Worm (Caenorhabditis elegans) whole organism, L4 larva: ENCODE results near the gene Y82E9BL.3.

Source experiments
- F10B5.3 ChIP-seq: sonication (generic microtip); optimal IDR thresholded peaks from 2 replicates; lab custom pipeline; 2016; ENCODE audit warnings: mild to moderate bottlenecking, missing genetic modification characterization, missing compliant biosample characterization
- T20F7.1 ChIP-seq: fragments of 200-800 bp; sonication (Bioruptor generic); optimal IDR thresholded peaks from 2 replicates; lab custom pipeline; 2018; ENCODE audit warnings: mild to moderate bottlenecking, missing genetic modification characterization, missing compliant biosample characterization
- Y105C5A.15 ChIP-seq: fragments of 200-800 bp; sonication (Bioruptor generic); IDR thresholded peaks from 2 replicates; pipeline ENCODE4 v1.3.6; 2022; ENCODE audit warnings: missing genetic modification characterization, missing compliant biosample characterization
- attf-4 ChIP-seq: sonication (generic microtip); optimal IDR thresholded peaks from 3 replicates; lab custom pipeline; 2017; ENCODE audit warnings: missing biosample characterization, missing genetic modification characterization
- ceh-32 ChIP-seq: sonication (generic microtip); optimal IDR thresholded peaks from 2 replicates; lab custom pipeline; 2016; ENCODE audit warnings: mild to moderate bottlenecking, missing genetic modification characterization, missing compliant biosample characterization; ENCODE audit not compliant: poor library complexity
- ceh-62 ChIP-seq: sonication (generic microtip); optimal IDR thresholded peaks from 2 replicates; lab custom pipeline; 2017; ENCODE audit warnings: missing biosample characterization, missing genetic modification characterization
- cey-2 ChIP-seq: sonication (generic microtip); optimal IDR thresholded peaks from 3 replicates; lab custom pipeline; 2017; ENCODE audit warnings: missing genetic modification characterization, mild to moderate bottlenecking, missing compliant biosample characterization, antibody characterized with exemption, borderline replicate concordance; ENCODE audit not compliant: insufficient read depth
- daf-16 ChIP-seq, 3 experiments: sonication (generic microtip); optimal IDR thresholded peaks; 2 replicates each; lab custom pipeline; 2016 to 2017; ENCODE audit warnings: missing genetic modification characterization in 3 of 3, missing genetic modification reagents in 3 of 3, mild to moderate bottlenecking in 2 of 3, missing compliant biosample characterization in 2 of 3, missing biosample characterization in 1 of 3, moderate library complexity in 1 of 3
- dmd-6 ChIP-seq: fragments of 200-800 bp; sonication (Bioruptor generic); IDR thresholded peaks from 2 replicates; pipeline ENCODE4 v1.3.6; 2022; ENCODE audit warnings: missing genetic modification reagents, missing genetic modification characterization, missing compliant biosample characterization
- dmd-8 ChIP-seq: fragments of 200-800 bp; sonication (Bioruptor generic); IDR thresholded peaks from 2 replicates; pipeline ENCODE4 v1.3.6; 2022; ENCODE audit warnings: missing genetic modification characterization, missing compliant biosample characterization
- duxl-1 ChIP-seq: sonication (generic microtip); optimal IDR thresholded peaks from 2 replicates; lab custom pipeline; 2016; ENCODE audit warnings: mild to moderate bottlenecking, missing genetic modification characterization, moderate library complexity, missing compliant biosample characterization; ENCODE audit not compliant: poor library complexity
- dve-1 ChIP-seq: sonication (generic microtip); optimal IDR thresholded peaks from 2 replicates; lab custom pipeline; 2017; ENCODE audit warnings: antibody characterized with exemption, mild to moderate bottlenecking, missing genetic modification characterization, missing compliant biosample characterization; ENCODE audit not compliant: insufficient read depth
- hlh-11 ChIP-seq: fragments of 200-800 bp; sonication (Bioruptor generic); optimal IDR thresholded peaks from 2 replicates; lab custom pipeline; 2018; ENCODE audit warnings: mild to moderate bottlenecking, missing genetic modification characterization, missing compliant biosample characterization
- hlh-30 ChIP-seq: sonication (generic microtip); optimal IDR thresholded peaks from 2 replicates; lab custom pipeline; 2017; ENCODE audit warnings: antibody characterized with exemption, mild to moderate bottlenecking, missing genetic modification characterization, missing compliant biosample characterization; ENCODE audit not compliant: insufficient read depth
- jun-1 ChIP-seq: fragments of 150-350 bp; optimal IDR thresholded peaks from 2 replicates; lab custom pipeline; 2014; ENCODE audit warnings: missing biosample characterization, missing genetic modification reagents, missing genetic modification characterization
- lin-1 ChIP-seq: fragments of 200-800 bp; sonication (Bioruptor generic); IDR thresholded peaks from 2 replicates; pipeline ENCODE4 v1.3.6; 2022; ENCODE audit warnings: missing genetic modification reagents, missing genetic modification characterization, missing compliant biosample characterization
- lin-39 ChIP-seq: fragments of 150-350 bp; optimal IDR thresholded peaks from 2 replicates; lab custom pipeline; 2014; ENCODE audit warnings: missing biosample characterization, missing genetic modification reagents, missing genetic modification characterization
- lir-3 ChIP-seq: sonication (generic microtip); optimal IDR thresholded peaks from 2 replicates; lab custom pipeline; 2016; ENCODE audit warnings: mild to moderate bottlenecking, missing genetic modification characterization, missing compliant biosample characterization
- lsy-2 ChIP-seq, 2 experiments: fragments of 150-350 bp in 1 of 2; sonication (generic microtip) in 1 of 2; optimal IDR thresholded peaks; 2 replicates each; lab custom pipeline; 2014 to 2017; ENCODE audit warnings: missing biosample characterization in 2 of 2, missing genetic modification characterization in 2 of 2
- madf-5 ChIP-seq, 2 experiments: fragments of 200-800 bp; sonication (Bioruptor generic); IDR thresholded peaks; 2 replicates each; pipeline ENCODE4 v1.3.6; 2022; ENCODE audit warnings: missing compliant biosample characterization in 2 of 2, missing genetic modification characterization in 2 of 2
- madf-9 ChIP-seq: fragments of 200-800 bp; sonication (Bioruptor generic); conservative IDR thresholded peaks from 2 replicates; pipeline ENCODE4 v1.3.6; 2022; ENCODE audit warnings: missing genetic modification reagents, missing genetic modification characterization, missing compliant biosample characterization
- mdt-29 ChIP-seq: fragments of 200-800 bp; sonication (Bioruptor generic); IDR thresholded peaks from 2 replicates; pipeline ENCODE4 v1.3.6; 2022; ENCODE audit warnings: missing genetic modification reagents, missing genetic modification characterization, missing compliant biosample characterization
- mes-2 ChIP-seq: sonication (generic microtip); optimal IDR thresholded peaks from 2 replicates; lab custom pipeline; 2016; ENCODE audit warnings: missing genotype, mild to moderate bottlenecking, missing genetic modification characterization, missing compliant biosample characterization; ENCODE audit not compliant: poor library complexity, severe bottlenecking
- nhr-11 ChIP-seq: fragments of 150-350 bp; optimal IDR thresholded peaks from 2 replicates; lab custom pipeline; 2014; ENCODE audit warnings: missing biosample characterization, missing genetic modification characterization
- nhr-25 ChIP-seq: sonication (generic microtip); optimal IDR thresholded peaks from 2 replicates; lab custom pipeline; 2017; ENCODE audit warnings: missing genetic modification characterization, mild to moderate bottlenecking, missing compliant biosample characterization, antibody characterized with exemption, moderate library complexity, borderline replicate concordance; ENCODE audit not compliant: insufficient read depth
- nhr-28 ChIP-seq: fragments of 150-350 bp; optimal IDR thresholded peaks from 2 replicates; lab custom pipeline; 2014; ENCODE audit warnings: missing biosample characterization, missing genetic modification characterization
- nhr-42 ChIP-seq: fragments of 200-800 bp; sonication (Bioruptor generic); IDR thresholded peaks from 2 replicates; pipeline ENCODE4 v1.3.6; 2022; ENCODE audit warnings: missing genetic modification characterization, missing compliant biosample characterization
- nhr-48 ChIP-seq: sonication (generic microtip); optimal IDR thresholded peaks from 2 replicates; lab custom pipeline; 2016; ENCODE audit warnings: mild to moderate bottlenecking, missing genetic modification characterization, missing compliant biosample characterization
- nhr-77 ChIP-seq: fragments of 150-350 bp; optimal IDR thresholded peaks from 2 replicates; lab custom pipeline; 2014; ENCODE audit warnings: missing biosample characterization, missing genetic modification characterization
- php-3 ChIP-seq: fragments of 200-800 bp; sonication (Bioruptor generic); IDR thresholded peaks from 2 replicates; pipeline ENCODE4 v1.3.6; 2022; ENCODE audit warnings: missing genetic modification reagents, missing genetic modification characterization, missing compliant biosample characterization
- pqm-1 ChIP-seq: sonication (generic microtip); optimal IDR thresholded peaks from 2 replicates; lab custom pipeline; 2017; ENCODE audit warnings: missing biosample characterization, missing genetic modification characterization
- set-16 ChIP-seq: fragments of 200-800 bp; sonication (Bioruptor generic); IDR thresholded peaks from 2 replicates; pipeline ENCODE4 v1.3.6; 2022; ENCODE audit warnings: missing genetic modification reagents, missing genetic modification characterization, missing compliant biosample characterization
- snpc-4 ChIP-seq: fragments of 150-350 bp; optimal IDR thresholded peaks from 2 replicates; lab custom pipeline; 2014; ENCODE audit warnings: missing biosample characterization, missing genetic modification characterization
- zip-11 ChIP-seq: fragments of 200-800 bp; sonication (Bioruptor generic); IDR thresholded peaks from 2 replicates; pipeline ENCODE4 v1.3.6; 2022; ENCODE audit warnings: missing genetic modification characterization, missing compliant biosample characterization
- ztf-11 ChIP-seq: fragments of 150-350 bp; optimal IDR thresholded peaks from 2 replicates; lab custom pipeline; 2014; ENCODE audit warnings: missing biosample characterization, missing genetic modification characterization

Gene Y82E9BL.3

DNA sequence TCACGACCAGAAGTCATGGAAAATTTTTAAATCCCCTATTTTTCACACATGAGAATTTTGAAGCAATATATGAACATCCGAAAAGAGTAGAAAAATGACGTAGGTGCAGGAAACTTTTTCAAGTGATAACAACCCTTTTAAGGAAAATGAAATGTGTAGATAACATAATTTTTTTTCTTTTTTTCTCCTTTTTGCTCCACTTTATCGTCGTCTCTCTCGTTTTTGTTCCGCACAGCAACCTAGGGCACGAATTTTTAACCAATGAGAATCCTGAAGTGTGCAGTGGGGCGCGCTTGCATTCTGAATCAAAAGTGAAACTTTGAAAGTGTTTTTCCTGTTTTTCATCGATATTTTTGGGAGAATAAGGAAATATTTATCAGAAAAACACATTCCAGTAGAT lies 42.1 kb upstream of the Y82E9BL.3 start (continued):
- TF ChIP-seq duxl-1 (tag; lab: Kevin White, UChicago), result no peak
- no peak for TF ChIP-seq ceh-32 (tag; lab: Kevin White, UChicago)
- no peak for TF ChIP-seq cey-2 (tag; lab: Kevin White, UChicago)
- TF ChIP-seq madf-5 (GFP tag; IDR thresholded peaks at IDR 0.05; lab: Robert Waterston, UW), result no peak
- 0 out of 2 replicates have a peak, but pooled peaks have one; percentile 44 for TF ChIP-seq lin-1 (GFP tag; lab: Robert Waterston, UW)
- TF ChIP-seq dmd-6 (GFP tag; lab: Robert Waterston, UW), result peak; percentile 86
- TF ChIP-seq dve-1 (tag; lab: Kevin White, UChicago), result peak; percentile 63
- TF ChIP-seq dmd-8 (GFP tag; lab: Robert Waterston, UW), result no peak
- no peak for TF ChIP-seq nhr-11 (tag; lab: Kevin White, UChicago)
- TF ChIP-seq hlh-30 (tag; lab: Kevin White, UChicago), result no peak
- no peak for TF ChIP-seq lin-39 (tag; lab: Kevin White, UChicago)
- peak; percentile 18; the same call in 1 of the 2 replicates for TF ChIP-seq php-3 (GFP tag; lab: Robert Waterston, UW)
- TF ChIP-seq madf-9 (GFP tag; lab: Robert Waterston, UW), result no peak
- no peak for TF ChIP-seq snpc-4
- TF ChIP-seq ceh-62 (tag; lab: Kevin White, UChicago), result no peak
- TF ChIP-seq F10B5.3 (tag; lab: Kevin White, UChicago), result no peak
- no peak for TF ChIP-seq zip-11 (GFP tag; lab: Robert Waterston, UW)
- TF ChIP-seq mes-2, result no peak
- TF ChIP-seq attf-4, result no peak
- no peak for TF ChIP-seq nhr-42 (GFP tag; lab: Robert Waterston, UW)
- no peak for TF ChIP-seq mdt-29 (GFP tag; lab: Robert Waterston, UW)
- TF ChIP-seq hlh-11 (tag; lab: Kevin White, UChicago), result peak; percentile 73
- no peak for TF ChIP-seq Y105C5A.15
- no peak for TF ChIP-seq nhr-25
- no peak for TF ChIP-seq ztf-11 (tag; lab: Kevin White, UChicago)

DNA sequence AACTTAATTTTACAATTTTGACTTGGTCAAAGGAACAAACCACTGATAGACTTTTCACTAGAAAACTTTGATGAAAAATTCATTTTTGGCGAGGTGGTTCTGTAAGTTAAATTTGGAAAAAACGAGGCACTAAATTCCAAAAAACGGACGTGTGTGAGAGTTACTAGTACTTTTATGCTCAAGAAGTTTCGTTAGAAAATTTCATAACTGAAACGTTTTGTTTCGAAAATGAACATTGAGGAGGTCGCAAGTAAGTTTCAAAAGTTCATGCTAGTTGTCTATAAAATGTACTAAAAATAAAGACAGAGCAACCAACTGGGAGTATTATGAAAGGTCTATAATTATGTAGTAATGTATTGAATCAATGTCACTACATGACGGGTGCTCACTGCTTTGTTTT lies 41.1 kb upstream of the Y82E9BL.3 start, which contains the start of gene pals-17:
TSS of gene pals-17 (minus strand) at position 101 of the 400 bp plus-strand sequence.
- TF ChIP-seq jun-1, result no peak

DNA sequence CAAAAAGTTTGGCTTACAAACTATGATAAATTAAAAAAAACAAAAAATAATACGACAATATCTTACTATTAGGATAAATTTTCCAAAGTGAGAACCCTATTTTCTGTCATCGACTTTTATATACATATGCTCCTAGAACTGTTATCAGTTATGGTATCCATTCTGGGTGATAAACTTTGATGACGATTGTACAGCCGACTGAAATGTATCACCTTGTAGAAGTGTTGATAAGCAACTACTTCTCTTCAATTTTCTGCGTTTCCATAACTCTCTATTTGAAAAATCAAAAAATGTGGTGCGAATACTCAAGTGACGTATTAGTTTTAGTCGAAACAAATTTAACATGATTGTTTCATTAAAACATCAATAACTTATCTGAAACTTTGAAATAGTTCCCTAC lies 39.3 kb upstream of the Y82E9BL.3 start:
- peak; percentile 71 for TF ChIP-seq dve-1 (tag; lab: Kevin White, UChicago)
- no peak for TF ChIP-seq ztf-11 (tag; lab: Kevin White, UChicago)
- TF ChIP-seq set-16 (GFP tag; lab: Robert Waterston, UW), result no peak
- TF ChIP-seq dmd-6 (GFP tag; lab: Robert Waterston, UW), result peak; percentile 75
- TF ChIP-seq nhr-25, result no peak
- no peak for TF ChIP-seq nhr-42 (GFP tag; lab: Robert Waterston, UW)
- peak; percentile 83 for TF ChIP-seq nhr-28 (tag; lab: Kevin White, UChicago)
- TF ChIP-seq nhr-77 (tag; lab: Kevin White, UChicago), result peak; percentile 57
- no peak for TF ChIP-seq daf-16 (GFP tag; optimal IDR thresholded peaks at IDR 0.05; lab: Kevin White, UChicago)
- TF ChIP-seq daf-16 (tag; optimal IDR thresholded peaks at IDR 0.05; lab: Kevin White, UChicago), result peak; percentile 61
- no peak for TF ChIP-seq nhr-48 (tag; lab: Kevin White, UChicago)
- peak; percentile 1 for TF ChIP-seq T20F7.1 (GFP tag; lab: Kevin White, UChicago)
- TF ChIP-seq php-3 (GFP tag; lab: Robert Waterston, UW), result peak; percentile 37; the same call in 1 of the 2 replicates
- TF ChIP-seq lir-3, result no peak
- TF ChIP-seq lsy-2 (tag; optimal IDR thresholded peaks at IDR 0.05; lab: Kevin White, UChicago), result peak in 1 of 2 experiments; percentile 22
- peak; percentile 59 for TF ChIP-seq hlh-11 (tag; lab: Kevin White, UChicago)
- TF ChIP-seq pqm-1 (tag; lab: Kevin White, UChicago), result peak; percentile 94
